Fruit fly (Drosophila melanogaster) whole organism, prepupa: ENCODE results near the gene CG15034.

Experiments used
- Blimp-1 ChIP-seq: fragments of 200-800 bp; sonication (Bioruptor generic); optimal IDR thresholded peaks from 3 replicates; lab custom pipeline; 2017; ENCODE audit warnings: missing biosample characterization, missing genetic modification characterization, mild to moderate bottlenecking, moderate library complexity, missing genetic modification reagents
- CG10631 ChIP-seq: fragments of 200-800 bp; sonication (Bioruptor generic); optimal IDR thresholded peaks from 2 replicates; lab custom pipeline; 2016; ENCODE audit warnings: missing biosample characterization, missing genetic modification characterization
- CG10669 ChIP-seq: fragments of 200-800 bp; sonication (Bioruptor generic); optimal IDR thresholded peaks from 3 replicates; lab custom pipeline; 2018; ENCODE audit warnings: missing biosample characterization, mild to moderate bottlenecking, missing genetic modification characterization, moderate library complexity
- CG11294 ChIP-seq: fragments of 200-800 bp; sonication (Bioruptor generic); IDR thresholded peaks from 2 replicates; pipeline ENCODE4 v1.3.6; 2022; ENCODE audit warnings: missing biosample characterization, missing genetic modification characterization
- CG11762 ChIP-seq: fragments of 200-800 bp; sonication (Bioruptor generic); optimal IDR thresholded peaks from 3 replicates; lab custom pipeline; 2016; ENCODE audit warnings: missing biosample characterization, missing genetic modification characterization; ENCODE audit not compliant: insufficient read depth
- CG11902 ChIP-seq: fragments of 200-800 bp; sonication (Bioruptor generic); optimal IDR thresholded peaks from 3 replicates; lab custom pipeline; 2016; ENCODE audit warnings: missing biosample characterization, missing genetic modification characterization
- CG1621 ChIP-seq: fragments of 200-800 bp; sonication (Bioruptor generic); optimal IDR thresholded peaks from 3 replicates; lab custom pipeline; 2018; ENCODE audit warnings: missing biosample characterization, mild to moderate bottlenecking, missing genetic modification characterization
- CG16779 ChIP-seq: fragments of 200-800 bp; sonication (Bioruptor generic); optimal IDR thresholded peaks from 3 replicates; lab custom pipeline; 2017; ENCODE audit warnings: missing biosample characterization, mild to moderate bottlenecking, missing genetic modification characterization
- CG31627 ChIP-seq: fragments of 200-800 bp; sonication (Bioruptor generic); optimal IDR thresholded peaks from 3 replicates; lab custom pipeline; 2016; ENCODE audit warnings: missing biosample characterization, missing genetic modification characterization
- CG32006 ChIP-seq: fragments of 200-800 bp; sonication (Bioruptor generic); optimal IDR thresholded peaks from 3 replicates; lab custom pipeline; 2017; ENCODE audit warnings: missing biosample characterization, mild to moderate bottlenecking, missing genetic modification characterization
- CG34406 ChIP-seq: fragments of 200-800 bp; sonication (Bioruptor generic); optimal IDR thresholded peaks from 3 replicates; lab custom pipeline; 2016; ENCODE audit warnings: missing biosample characterization, missing genetic modification characterization
- CG3919 ChIP-seq: fragments of 200-800 bp; sonication (Bioruptor generic); optimal IDR thresholded peaks from 3 replicates; lab custom pipeline; 2016; ENCODE audit warnings: missing biosample characterization, missing genetic modification characterization
- CG6163 ChIP-seq: fragments of 200-800 bp; sonication (Bioruptor generic); IDR thresholded peaks from 3 replicates; pipeline ENCODE4 v1.3.6; 2022; ENCODE audit warnings: missing biosample characterization, missing genetic modification characterization
- CG6276 ChIP-seq: fragments of 200-800 bp; sonication (Bioruptor generic); optimal IDR thresholded peaks from 2 replicates; lab custom pipeline; 2017; ENCODE audit warnings: missing biosample characterization, mild to moderate bottlenecking, missing genetic modification characterization
- CG6792 ChIP-seq: fragments of 200-800 bp; sonication (Bioruptor generic); optimal IDR thresholded peaks from 3 replicates; lab custom pipeline; 2016; ENCODE audit warnings: missing biosample characterization, missing genetic modification characterization
- CG6854 ChIP-seq: fragments of 200-800 bp; sonication (Bioruptor generic); optimal IDR thresholded peaks from 2 replicates; lab custom pipeline; 2017; ENCODE audit warnings: missing biosample characterization, mild to moderate bottlenecking, missing genetic modification characterization
- CG7368 ChIP-seq: fragments of 200-800 bp; sonication (Bioruptor generic); optimal IDR thresholded peaks from 3 replicates; lab custom pipeline; 2016; ENCODE audit warnings: missing biosample characterization, missing genetic modification characterization
- CG8119 ChIP-seq: fragments of 200-800 bp; sonication (Bioruptor generic); IDR thresholded peaks from 3 replicates; pipeline ENCODE4 v1.3.6; 2022; ENCODE audit warnings: missing biosample characterization, missing genetic modification characterization
- CG8319 ChIP-seq: fragments of 200-800 bp; sonication (Bioruptor generic); optimal IDR thresholded peaks from 3 replicates; lab custom pipeline; 2016; ENCODE audit warnings: missing biosample characterization, missing genetic modification characterization
- CG8632 ChIP-seq: fragments of 200-800 bp; sonication (Bioruptor generic); optimal IDR thresholded peaks from 3 replicates; lab custom pipeline; 2016; ENCODE audit warnings: missing biosample characterization, missing genetic modification characterization
- Eip75B ChIP-seq: fragments of 200-800 bp; sonication (Bioruptor generic); optimal IDR thresholded peaks from 3 replicates; lab custom pipeline; 2016; ENCODE audit warnings: missing biosample characterization, missing genetic modification characterization
- Eip78C ChIP-seq: fragments of 200-800 bp; sonication (Bioruptor generic); peaks from one replicate; lab custom pipeline; 2016; ENCODE audit warnings: missing biosample characterization, missing genetic modification characterization
- Eip93F ChIP-seq: fragments of 200-800 bp; sonication (Bioruptor generic); optimal IDR thresholded peaks from 2 replicates; lab custom pipeline; 2016; ENCODE audit warnings: missing biosample characterization, mild to moderate bottlenecking, missing genetic modification characterization
- Gug ChIP-seq: fragments of 200-800 bp; sonication (Bioruptor generic); IDR thresholded peaks from 2 replicates; pipeline ENCODE4 v1.3.6; 2022; ENCODE audit warnings: missing biosample characterization, missing genetic modification characterization
- Hr39 ChIP-seq: fragments of 200-800 bp; sonication (Bioruptor generic); optimal IDR thresholded peaks from 2 replicates; lab custom pipeline; 2016; ENCODE audit warnings: missing biosample characterization, missing genetic modification characterization
- Hr4 ChIP-seq: fragments of 200-800 bp; sonication (Bioruptor generic); optimal IDR thresholded peaks from 3 replicates; lab custom pipeline; 2016; ENCODE audit warnings: missing biosample characterization, missing genetic modification characterization
- Lpt ChIP-seq: fragments of 200-800 bp; sonication (Bioruptor generic); optimal IDR thresholded peaks from 3 replicates; lab custom pipeline; 2016; ENCODE audit warnings: missing biosample characterization, missing genetic modification characterization
- Met ChIP-seq: fragments of 200-800 bp; sonication (Bioruptor generic); optimal IDR thresholded peaks from 3 replicates; lab custom pipeline; 2016; ENCODE audit warnings: missing biosample characterization, missing genetic modification characterization
- OdsH ChIP-seq: fragments of 200-800 bp; sonication (Bioruptor generic); optimal IDR thresholded peaks from 3 replicates; lab custom pipeline; 2016; ENCODE audit warnings: missing biosample characterization, missing genetic modification characterization
- Smox ChIP-seq: fragments of 200-800 bp; sonication (Bioruptor generic); optimal IDR thresholded peaks from 3 replicates; lab custom pipeline; 2016; ENCODE audit warnings: missing biosample characterization, missing genetic modification characterization
- Sox14 ChIP-seq: fragments of 200-800 bp; sonication (Bioruptor generic); optimal IDR thresholded peaks from 3 replicates; lab custom pipeline; 2016; ENCODE audit warnings: missing biosample characterization, missing genetic modification characterization
- Sox15 ChIP-seq: fragments of 200-800 bp; sonication (Bioruptor generic); optimal IDR thresholded peaks from 3 replicates; lab custom pipeline; 2016; ENCODE audit warnings: missing biosample characterization, missing genetic modification characterization
- achi ChIP-seq: fragments of 200-800 bp; sonication (Bioruptor generic); optimal IDR thresholded peaks from 3 replicates; lab custom pipeline; 2016; ENCODE audit warnings: missing biosample characterization, missing genetic modification characterization
- cyc ChIP-seq: fragments of 200-800 bp; sonication (Bioruptor generic); optimal IDR thresholded peaks from 3 replicates; lab custom pipeline; 2016; ENCODE audit warnings: missing biosample characterization, missing genetic modification characterization
- dac ChIP-seq: fragments of 200-800 bp; sonication (Bioruptor generic); optimal IDR thresholded peaks from 2 replicates; lab custom pipeline; 2017; ENCODE audit warnings: missing biosample characterization, mild to moderate bottlenecking, missing genetic modification characterization
- dsx ChIP-seq: fragments of 200-800 bp; optimal IDR thresholded peaks from 3 replicates; lab custom pipeline; 2019; ENCODE audit warnings: missing biosample characterization, mild to moderate bottlenecking, missing genetic modification characterization, moderate library complexity; ENCODE audit not compliant: poor library complexity, severe bottlenecking
- esn ChIP-seq: fragments of 200-800 bp; sonication (Bioruptor generic); optimal IDR thresholded peaks from 2 replicates; lab custom pipeline; 2016; ENCODE audit warnings: missing biosample characterization, mild to moderate bottlenecking, missing genetic modification characterization, moderate library complexity
- fd59A ChIP-seq: fragments of 200-800 bp; sonication (Bioruptor generic); optimal IDR thresholded peaks from 2 replicates; lab custom pipeline; 2017; ENCODE audit warnings: missing biosample characterization, mild to moderate bottlenecking, missing genetic modification characterization, missing genetic modification reagents
- fd85E ChIP-seq: fragments of 200-800 bp; sonication (Bioruptor generic); optimal IDR thresholded peaks from 3 replicates; lab custom pipeline; 2016; ENCODE audit warnings: missing biosample characterization, missing genetic modification characterization
- net ChIP-seq: fragments of 200-800 bp; sonication (Bioruptor generic); optimal IDR thresholded peaks from 3 replicates; lab custom pipeline; 2016; ENCODE audit warnings: missing biosample characterization, missing genetic modification characterization
- pdm3 ChIP-seq: fragments of 200-800 bp; sonication (Bioruptor generic); optimal IDR thresholded peaks from 3 replicates; lab custom pipeline; 2016; ENCODE audit warnings: missing biosample characterization, missing genetic modification characterization
- spab ChIP-seq: fragments of 200-800 bp; sonication (Bioruptor generic); optimal IDR thresholded peaks from 2 replicates; lab custom pipeline; 2017; ENCODE audit warnings: missing biosample characterization, mild to moderate bottlenecking, missing genetic modification characterization, missing genetic modification reagents
- ss ChIP-seq, 2 experiments: fragments of 200-800 bp; sonication (Bioruptor generic); optimal IDR thresholded peaks; 2 replicates in 1 of 2; 3 replicates in 1 of 2; lab custom pipeline; 2017 to 2018; ENCODE audit warnings: mild to moderate bottlenecking in 2 of 2, missing biosample characterization in 2 of 2, missing genetic modification characterization in 2 of 2, moderate library complexity in 1 of 2
- svp ChIP-seq: fragments of 200-800 bp; sonication (Bioruptor generic); peaks from one replicate; lab custom pipeline; 2016; ENCODE audit warnings: missing biosample characterization, missing genetic modification characterization

Gene CG15034

dm6 chrX:7300356-7300721, 47.0 kb downstream of the CG15034 start (continued):
- TF ChIP-seq dsx (GFP tag; lab: Kevin White, UChicago) (peak; percentile 83), Sox15 (GFP tag; lab: Kevin White, UChicago) (no peak), Smox (GFP tag; lab: Kevin White, UChicago) (no peak), CG31627 (GFP tag; lab: Kevin White, UChicago) (peak; percentile 33), CG7368 (peak; percentile 11), CG10669 (GFP tag; lab: Kevin White, UChicago) (peak; percentile 58), Hr4 (peak; percentile 15), CG8119 (GFP tag; lab: Robert Waterston, UW) (0 out of 3 replicates have a peak, but pooled peaks have one; percentile 25), CG6792 (GFP tag; lab: Kevin White, UChicago) (peak; percentile 13), CG6276 (peak; percentile 11), Eip78C (GFP tag; lab: Kevin White, UChicago) (peak; percentile 86), CG8319 (no peak), Met (GFP tag; lab: Kevin White, UChicago) (peak; percentile 38), cyc (GFP tag; lab: Kevin White, UChicago) (peak; percentile 19), Gug (GFP tag; lab: Robert Waterston, UW) (peak; percentile 32), Blimp-1 (GFP tag; lab: Kevin White, UChicago) (peak; percentile 24), Eip93F (GFP tag; lab: Kevin White, UChicago) (no peak), esn (GFP tag; lab: Kevin White, UChicago) (peak; percentile 47), dac (GFP tag; lab: Kevin White, UChicago) (no peak), CG3919 (peak; percentile 48), Lpt (GFP tag; lab: Kevin White, UChicago) (no peak), CG34406 (peak; percentile 8), spab (peak; percentile 42), CG32006 (GFP tag; lab: Kevin White, UChicago) (peak; percentile 39), fd85E (no peak), Hr39 (peak; percentile 25), CG10631 (GFP tag; lab: Kevin White, UChicago) (peak; percentile 10)

- peak; percentile 68 for TF ChIP-seq CG11902 (GFP tag; lab: Kevin White, UChicago)
- no peak for TF ChIP-seq CG16779
- peak; percentile 73 for TF ChIP-seq CG31627 (GFP tag; lab: Kevin White, UChicago)
- TF ChIP-seq CG6792 (GFP tag; lab: Kevin White, UChicago) = peak; percentile 75
- peak; percentile 30 for TF ChIP-seq CG1621 (tag; lab: Kevin White, UChicago)
- TF ChIP-seq Hr4 = peak; percentile 67
- peak; percentile 57 for TF ChIP-seq CG10631 (GFP tag; lab: Kevin White, UChicago)
- peak in 1 of 2 experiments; percentile 45 for TF ChIP-seq ss (GFP tag; optimal IDR thresholded peaks at IDR 0.05; lab: Kevin White, UChicago)
- TF ChIP-seq dsx (GFP tag; lab: Kevin White, UChicago) = no peak
- peak; percentile 65 for TF ChIP-seq CG6163
- peak; percentile 67 for TF ChIP-seq CG3919
- TF ChIP-seq cyc (GFP tag; lab: Kevin White, UChicago) = peak; percentile 58
- peak; percentile 63 for TF ChIP-seq achi (GFP tag; lab: Kevin White, UChicago)
- peak; percentile 81 for TF ChIP-seq svp (GFP tag; lab: Kevin White, UChicago)
- TF ChIP-seq CG6276 = peak; percentile 69
- peak; percentile 64 for TF ChIP-seq CG8319
- no peak for TF ChIP-seq fd85E
- no peak for TF ChIP-seq CG6854 (GFP tag; lab: Kevin White, UChicago)
- no peak for TF ChIP-seq Lpt (GFP tag; lab: Kevin White, UChicago)
- peak; percentile 48 for TF ChIP-seq CG8632
- peak; percentile 61 for TF ChIP-seq Sox15 (GFP tag; lab: Kevin White, UChicago)
- peak; percentile 81 for TF ChIP-seq CG8119 (GFP tag; lab: Robert Waterston, UW)
- peak; percentile 48 for TF ChIP-seq dac (GFP tag; lab: Kevin White, UChicago)
- TF ChIP-seq CG10669 (GFP tag; lab: Kevin White, UChicago) = peak; percentile 67
- peak; percentile 56 for TF ChIP-seq fd59A
- peak; percentile 40 for TF ChIP-seq Sox14 (GFP tag; lab: Kevin White, UChicago)
- TF ChIP-seq spab = peak; percentile 39
- TF ChIP-seq Hr39 = peak; percentile 68
- no peak for TF ChIP-seq Blimp-1 (GFP tag; lab: Kevin White, UChicago)
- peak; percentile 8 for TF ChIP-seq CG11294 (GFP tag; lab: Robert Waterston, UW)
- no peak for TF ChIP-seq Eip93F (GFP tag; lab: Kevin White, UChicago)
- peak; percentile 66 for TF ChIP-seq OdsH
- TF ChIP-seq CG11762 = peak; percentile 45
- peak; percentile 60 for TF ChIP-seq net (GFP tag; lab: Kevin White, UChicago)
- TF ChIP-seq pdm3 (GFP tag; lab: Kevin White, UChicago) = peak; percentile 80
- TF ChIP-seq Eip75B (GFP tag; lab: Kevin White, UChicago) = peak; percentile 31
These were observed 47.6 kb downstream of the CG15034 start for dm6 chrX:7299399-7300355.
